Fruit fly (Drosophila melanogaster) whole organism, embryonic: ENCODE data around the gene CG2187.

Source experiments
- B-H1 ChIP-seq: fragments of 200-800 bp; sonication (Bioruptor generic); IDR thresholded peaks from 3 replicates; pipeline ENCODE4 v1.3.6; 2022; ENCODE audit warnings: missing biosample characterization, missing genetic modification characterization
- CG11247 ChIP-seq: fragments of 200-800 bp; sonication (Bioruptor generic); IDR thresholded peaks from 2 replicates; pipeline ENCODE4 v1.3.6; 2022; ENCODE audit warnings: missing biosample characterization, missing genetic modification characterization
- CG11504 ChIP-seq: fragments of 200-800 bp; sonication (Bioruptor generic); optimal IDR thresholded peaks from 3 replicates; lab custom pipeline; 2019; ENCODE audit warnings: missing biosample characterization, mild to moderate bottlenecking, missing genetic modification characterization, moderate library complexity
- CG11696 ChIP-seq: fragments of 200-800 bp; sonication (Bioruptor generic); IDR thresholded peaks from 2 replicates; pipeline ENCODE4 v1.3.6; 2022; ENCODE audit warnings: missing biosample characterization, missing genetic modification characterization
- CG12299 ChIP-seq: fragments of 200-800 bp; sonication (Bioruptor generic); optimal IDR thresholded peaks from 2 replicates; lab custom pipeline; 2018; ENCODE audit warnings: missing biosample characterization, mild to moderate bottlenecking, missing genetic modification characterization
- CG12769 ChIP-seq: fragments of 200-800 bp; sonication (Bioruptor generic); optimal IDR thresholded peaks from 2 replicates; lab custom pipeline; 2019; ENCODE audit warnings: missing biosample characterization, mild to moderate bottlenecking, missing genetic modification characterization, moderate library complexity
- CG13123 ChIP-seq: fragments of 200-800 bp; sonication (Bioruptor generic); optimal IDR thresholded peaks from 2 replicates; lab custom pipeline; 2016; ENCODE audit warnings: missing biosample characterization, missing genetic modification characterization
- CG13287 ChIP-seq: fragments of 200-800 bp; sonication (Bioruptor generic); IDR thresholded peaks from 2 replicates; pipeline ENCODE4 v1.3.6; 2022; ENCODE audit warnings: missing biosample characterization, missing genetic modification characterization; ENCODE audit not compliant: partially characterized antibody
- CG14710 ChIP-seq: fragments of 200-800 bp; sonication (Bioruptor generic); optimal IDR thresholded peaks from 3 replicates; lab custom pipeline; 2019; ENCODE audit warnings: missing biosample characterization, mild to moderate bottlenecking, missing genetic modification characterization, moderate library complexity
- CG1529 ChIP-seq: fragments of 200-800 bp; sonication (Bioruptor generic); optimal IDR thresholded peaks from 3 replicates; lab custom pipeline; 2018; ENCODE audit warnings: missing biosample characterization, missing genetic modification characterization
- CG15479 ChIP-seq: fragments of 200-800 bp; sonication (Bioruptor generic); optimal IDR thresholded peaks from 3 replicates; lab custom pipeline; 2019; ENCODE audit warnings: missing biosample characterization, mild to moderate bottlenecking, missing genetic modification characterization, moderate library complexity
- CG2116 ChIP-seq: fragments of 200-800 bp; sonication (Bioruptor generic); optimal IDR thresholded peaks from 3 replicates; lab custom pipeline; 2018; ENCODE audit warnings: missing biosample characterization, mild to moderate bottlenecking, missing genetic modification characterization
- CG2875 ChIP-seq: fragments of 200-800 bp; sonication (Bioruptor generic); optimal IDR thresholded peaks from 2 replicates; lab custom pipeline; 2017; ENCODE audit warnings: missing biosample characterization, mild to moderate bottlenecking, missing genetic modification characterization, missing genetic modification reagents
- CG30431 ChIP-seq: fragments of 200-800 bp; sonication (Bioruptor generic); optimal IDR thresholded peaks from 2 replicates; lab custom pipeline; 2017; ENCODE audit warnings: missing biosample characterization, missing genetic modification characterization
- CG32767 ChIP-seq: fragments of 200-800 bp; sonication (Bioruptor generic); IDR thresholded peaks from 2 replicates; pipeline ENCODE4 v1.3.6; 2022; ENCODE audit warnings: missing biosample characterization, missing genetic modification characterization
- CG4328 ChIP-seq: fragments of 200-800 bp; sonication (Bioruptor generic); optimal IDR thresholded peaks from 3 replicates; lab custom pipeline; 2017; ENCODE audit warnings: missing biosample characterization, missing genetic modification reagents, missing genetic modification characterization
- CG6654 ChIP-seq: fragments of 200-800 bp; sonication (Bioruptor generic); optimal IDR thresholded peaks from 2 replicates; lab custom pipeline; 2017; ENCODE audit warnings: missing biosample characterization, mild to moderate bottlenecking, missing genetic modification characterization
- CG6813 ChIP-seq: fragments of 200-800 bp; sonication (Bioruptor generic); optimal IDR thresholded peaks from 2 replicates; lab custom pipeline; 2017; ENCODE audit warnings: missing biosample characterization, missing genetic modification characterization, mild to moderate bottlenecking, moderate library complexity, missing genetic modification reagents
- CG7839 ChIP-seq: fragments of 200-800 bp; sonication (Bioruptor generic); optimal IDR thresholded peaks from 3 replicates; lab custom pipeline; 2018; ENCODE audit warnings: missing biosample characterization, mild to moderate bottlenecking, missing genetic modification characterization, moderate library complexity
- CG7987 ChIP-seq: fragments of 200-800 bp; sonication (Bioruptor generic); optimal IDR thresholded peaks from 2 replicates; lab custom pipeline; 2018; ENCODE audit warnings: missing biosample characterization, mild to moderate bottlenecking, missing genetic modification characterization, moderate library complexity
- CoRest ChIP-seq: fragments of 200-800 bp; sonication (Bioruptor generic); optimal IDR thresholded peaks from 3 replicates; lab custom pipeline; 2018; ENCODE audit warnings: missing biosample characterization, mild to moderate bottlenecking, missing genetic modification characterization, moderate library complexity
- D19A ChIP-seq: fragments of 200-800 bp; optimal IDR thresholded peaks from 3 replicates; lab custom pipeline; 2019; ENCODE audit warnings: missing biosample characterization, mild to moderate bottlenecking, missing genetic modification characterization, moderate library complexity
- Doc3 ChIP-seq: fragments of 200-800 bp; sonication (Bioruptor generic); IDR thresholded peaks from 3 replicates; pipeline ENCODE4 v1.3.6; 2022; ENCODE audit warnings: missing biosample characterization, missing genetic modification characterization; ENCODE audit not compliant: partially characterized antibody
- Eip74EF ChIP-seq, 2 experiments: fragments of 200-800 bp in 1 of 2; fragments of >200 bp in 1 of 2; sonication (Bioruptor generic) in 1 of 2; optimal IDR thresholded peaks; 2 replicates each; lab custom pipeline; 2017 to 2019; ENCODE audit warnings: missing biosample characterization in 2 of 2, missing genetic modification characterization in 2 of 2, mild to moderate bottlenecking in 1 of 2, moderate library complexity in 1 of 2
- HLH54F ChIP-seq: fragments of 200-800 bp; sonication (Bioruptor generic); optimal IDR thresholded peaks from 3 replicates; lab custom pipeline; 2016; ENCODE audit warnings: missing biosample characterization, missing genetic modification characterization
- Hand ChIP-seq: fragments of 200-800 bp; sonication (Bioruptor generic); optimal IDR thresholded peaks from 2 replicates; lab custom pipeline; 2017; ENCODE audit warnings: mild to moderate bottlenecking, missing biosample characterization, missing genetic modification reagents, missing genetic modification characterization
- Hr3 ChIP-seq: fragments of 200-800 bp; sonication (Bioruptor generic); optimal IDR thresholded peaks from 3 replicates; lab custom pipeline; 2016; ENCODE audit warnings: missing biosample characterization, missing genetic modification characterization
- Hr39 ChIP-seq: fragments of >200 bp; optimal IDR thresholded peaks from 2 replicates; lab custom pipeline; 2017
- MESR4 ChIP-seq: fragments of 200-800 bp; sonication (Bioruptor generic); optimal IDR thresholded peaks from 2 replicates; lab custom pipeline; 2018; ENCODE audit warnings: missing biosample characterization, mild to moderate bottlenecking, missing genetic modification characterization, moderate library complexity
- NFAT ChIP-seq: fragments of 200-800 bp; sonication (Bioruptor generic); IDR thresholded peaks from 2 replicates; pipeline ENCODE4 v1.3.6; 2022; ENCODE audit warnings: missing biosample characterization, missing genetic modification characterization
- Oli ChIP-seq: fragments of 200-800 bp; sonication (Bioruptor generic); optimal IDR thresholded peaks from 2 replicates; lab custom pipeline; 2018; ENCODE audit warnings: missing biosample characterization, mild to moderate bottlenecking, missing genetic modification characterization, moderate library complexity
- Xbp1 ChIP-seq: fragments of 200-800 bp; sonication (Bioruptor generic); optimal IDR thresholded peaks from 3 replicates; lab custom pipeline; 2016; ENCODE audit warnings: missing biosample characterization, mild to moderate bottlenecking, missing genetic modification characterization
- Xrp1 ChIP-seq: fragments of 200-800 bp; sonication (Bioruptor generic); IDR thresholded peaks from 2 replicates; pipeline ENCODE4 v1.3.6; 2022; ENCODE audit warnings: missing biosample characterization, missing genetic modification characterization
- ac ChIP-seq: fragments of 200-800 bp; sonication (Bioruptor generic); optimal IDR thresholded peaks from 3 replicates; lab custom pipeline; 2017; ENCODE audit warnings: missing biosample characterization, mild to moderate bottlenecking, missing genetic modification characterization
- ash1 ChIP-seq: fragments of 200-800 bp; sonication (Bioruptor generic); optimal IDR thresholded peaks from 2 replicates; lab custom pipeline; 2018; ENCODE audit warnings: missing biosample characterization, mild to moderate bottlenecking, missing genetic modification characterization
- bigmax ChIP-seq: fragments of 200-800 bp; sonication (Bioruptor generic); optimal IDR thresholded peaks from 2 replicates; lab custom pipeline; 2018; ENCODE audit warnings: missing biosample characterization, mild to moderate bottlenecking, missing genetic modification characterization
- bsh ChIP-seq, 2 experiments: fragments of 200-800 bp; sonication (Bioruptor generic); optimal IDR thresholded peaks; 2 replicates each; lab custom pipeline; 2017 to 2018; ENCODE audit warnings: mild to moderate bottlenecking in 2 of 2, missing biosample characterization in 2 of 2, missing genetic modification characterization in 2 of 2, moderate library complexity in 1 of 2
- cato ChIP-seq: fragments of 200-800 bp; sonication (Bioruptor generic); optimal IDR thresholded peaks from 2 replicates; lab custom pipeline; 2016; ENCODE audit warnings: missing biosample characterization, missing genetic modification characterization, borderline replicate concordance
- chn ChIP-seq: fragments of 200-800 bp; sonication (Bioruptor generic); optimal IDR thresholded peaks from 2 replicates; lab custom pipeline; 2016; ENCODE audit warnings: missing biosample characterization, missing genetic modification characterization
- danr ChIP-seq: fragments of 200-800 bp; sonication (Bioruptor generic); IDR thresholded peaks from 2 replicates; pipeline ENCODE4 v1.3.6; 2022; ENCODE audit warnings: missing biosample characterization, missing genetic modification characterization
- disco-r ChIP-seq: fragments of 200-800 bp; sonication (Bioruptor generic); optimal IDR thresholded peaks from 2 replicates; lab custom pipeline; 2016; ENCODE audit warnings: missing biosample characterization, missing genetic modification characterization
- eyg ChIP-seq: fragments of 200-800 bp; sonication (Bioruptor generic); optimal IDR thresholded peaks from 3 replicates; lab custom pipeline; 2016; ENCODE audit warnings: missing biosample characterization, missing genetic modification characterization
- fd64A ChIP-seq: fragments of 200-800 bp; sonication (Bioruptor generic); optimal IDR thresholded peaks from 3 replicates; lab custom pipeline; 2018; ENCODE audit warnings: missing biosample characterization, mild to moderate bottlenecking, missing genetic modification characterization
- gcm2 ChIP-seq: fragments of 200-800 bp; sonication (Bioruptor generic); optimal IDR thresholded peaks from 2 replicates; lab custom pipeline; 2016; ENCODE audit warnings: missing biosample characterization, missing genetic modification characterization
- gro ChIP-seq: fragments of 200-800 bp; sonication (Bioruptor generic); optimal IDR thresholded peaks from 2 replicates; lab custom pipeline; 2016; ENCODE audit warnings: missing biosample characterization, missing genetic modification characterization
- lola ChIP-seq, 3 experiments: fragments of >200 bp in 2 of 3; fragments of 200-800 bp in 1 of 3; sonication (Bioruptor generic) in 1 of 3; optimal IDR thresholded peaks; 2 replicates each; lab custom pipeline; 2017 to 2019; ENCODE audit warnings: missing biosample characterization in 3 of 3, missing genetic modification characterization in 3 of 3, mild to moderate bottlenecking in 1 of 3, moderate library complexity in 1 of 3
- salm ChIP-seq: fragments of 200-800 bp; sonication (Bioruptor generic); optimal IDR thresholded peaks from 2 replicates; lab custom pipeline; 2018; ENCODE audit warnings: missing biosample characterization, mild to moderate bottlenecking, missing genetic modification characterization
- sens ChIP-seq: fragments of 200-800 bp; sonication (Bioruptor generic); peaks from one replicate; lab custom pipeline; 2016; ENCODE audit warnings: missing biosample characterization, missing genetic modification characterization
- tio ChIP-seq: fragments of 200-800 bp; sonication (Bioruptor generic); optimal IDR thresholded peaks from 2 replicates; lab custom pipeline; 2017; ENCODE audit warnings: missing biosample characterization, missing genetic modification characterization, inconsistent platforms
- tna ChIP-seq: fragments of 200-800 bp; sonication (Bioruptor generic); IDR thresholded peaks from 2 replicates; pipeline ENCODE4 v1.3.6; 2022; ENCODE audit warnings: missing biosample characterization, missing genetic modification characterization; ENCODE audit not compliant: partially characterized antibody
- trem ChIP-seq: fragments of 200-800 bp; optimal IDR thresholded peaks from 3 replicates; lab custom pipeline; 2019; ENCODE audit warnings: missing biosample characterization, mild to moderate bottlenecking, missing genetic modification characterization, moderate library complexity

CG2187 gene

DNA sequence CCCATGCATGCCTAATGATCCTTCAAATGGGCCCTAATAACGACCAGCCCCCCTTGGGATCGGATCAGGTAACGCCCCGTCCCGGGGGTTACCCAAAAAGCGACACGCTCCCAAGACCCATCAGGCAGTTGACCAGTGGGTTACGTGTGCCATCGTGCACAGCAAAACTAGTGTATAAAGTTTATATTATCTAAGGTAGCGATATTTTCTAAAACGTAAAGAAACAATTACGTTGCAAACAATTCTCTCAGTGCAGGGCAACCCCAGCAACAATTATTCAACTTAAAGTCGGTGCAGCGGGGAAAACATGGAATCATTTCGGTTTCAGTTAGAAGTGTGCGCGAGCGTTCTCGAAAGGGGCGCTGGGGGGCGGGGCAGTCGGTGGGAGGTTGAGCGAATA lies 45.9 kb downstream of the CG2187 start (continued):
- TF ChIP-seq CG6813 (GFP tag; lab: Kevin White, UChicago) (no peak), CG12299 (tag; lab: Kevin White, UChicago) (no peak), salm (no peak), HLH54F (no peak), fd64A (GFP tag; lab: Kevin White, UChicago) (no peak), CoRest (tag; lab: Kevin White, UChicago) (peak; percentile 27), CG4328 (GFP tag; lab: Kevin White, UChicago) (no peak), Doc3 (GFP tag; lab: Robert Waterston, UW) (no peak), CG13123 (GFP tag; lab: Kevin White, UChicago) (no peak), CG6654 (GFP tag; lab: Kevin White, UChicago) (no peak), bsh (GFP tag; optimal IDR thresholded peaks at IDR 0.05; lab: Kevin White, UChicago) (peak in 1 of 2 experiments; percentile 45), ac (GFP tag; lab: Kevin White, UChicago) (no peak), Hr3 (GFP tag; lab: Kevin White, UChicago) (no peak), Xbp1 (GFP tag; lab: Kevin White, UChicago) (peak; percentile 36), tio (GFP tag; lab: Kevin White, UChicago) (no peak), tna (GFP tag; lab: Robert Waterston, UW) (no peak), ash1 (GFP tag; lab: Kevin White, UChicago) (no peak), trem (tag; lab: Kevin White, UChicago) (no peak), MESR4 (GFP tag; lab: Kevin White, UChicago) (no peak), bigmax (no peak), CG15479 (no peak), gcm2 (no peak), CG11504 (tag; lab: Kevin White, UChicago) (peak; percentile 45), NFAT (GFP tag; lab: Robert Waterston, UW) (no peak), eyg (GFP tag; lab: Kevin White, UChicago) (no peak), danr (GFP tag; lab: Robert Waterston, UW) (no peak), CG32767 (GFP tag; lab: Robert Waterston, UW) (no peak), CG1529 (peak; percentile 21), gro (no peak), disco-r (GFP tag; lab: Kevin White, UChicago) (no peak), CG11247 (GFP tag; lab: Robert Waterston, UW) (no peak), B-H1 (GFP tag; lab: Robert Waterston, UW) (no peak), Hand (GFP tag; lab: Kevin White, UChicago) (no peak), Eip74EF (GFP tag; optimal IDR thresholded peaks at IDR 0.05; lab: Kevin White, UChicago) (no peak), CG13287 (GFP tag; lab: Robert Waterston, UW) (no peak), lola (GFP tag; optimal IDR thresholded peaks at IDR 0.05; lab: Kevin White, UChicago) (peak in 1 of 3 experiments; percentile 43), CG7839 (tag; lab: Kevin White, UChicago) (peak; percentile 25), CG30431 (GFP tag; lab: Kevin White, UChicago) (no peak), chn (GFP tag; lab: Kevin White, UChicago) (no peak), CG2116 (no peak), Hr39 (lab: Kevin White, UChicago) (no peak), CG2875 (GFP tag; lab: Kevin White, UChicago) (no peak), cato (GFP tag; lab: Kevin White, UChicago) (no peak), CG12769 (no peak), D19A (tag; lab: Kevin White, UChicago) (peak; percentile 14), Xrp1 (GFP tag; lab: Robert Waterston, UW) (peak; percentile 54; the same call in 1 of the 2 replicates), Oli (tag; lab: Kevin White, UChicago) (no peak), CG14710 (tag; lab: Kevin White, UChicago) (peak; percentile 38), CG7987 (GFP tag; lab: Kevin White, UChicago) (no peak), sens (peak; percentile 84), CG11696 (0 out of 2 replicates have a peak, but pooled peaks have one; percentile 6)
